Fruit fly (Drosophila melanogaster) whole organism, larva: Measurements from ENCODE around the gene sws.

ENCODE experiments used
- noc ChIP-seq: fragments of 200-800 bp; sonication (Bioruptor generic); optimal IDR thresholded peaks from 3 replicates; lab custom pipeline; 2019; ENCODE audit warnings: missing biosample characterization, mild to moderate bottlenecking, missing genetic modification characterization, moderate library complexity

sws gene

dm6 chrX:7968215-7968799 lies at the start of gene sws:
Gene sws, minus strand, starts transcription at chrX:7968236.
- peak; percentile 20 for TF ChIP-seq noc

dm6 chrX:7995171-7995747 lies 27.2 kb upstream of the sws start, which contains the start of gene Tbh:
Gene Tbh, plus strand, starts transcription at chrX:7995697.
- no peak for TF ChIP-seq noc

- no peak for TF ChIP-seq noc
Observed at dm6 chrX:7986551-7986950, 18.5 kb upstream of the sws start.

dm6 chrX:7980786-7981185 lies 12.8 kb upstream of the sws start:
- TF ChIP-seq noc = no peak

- no peak for TF ChIP-seq noc
Observed at dm6 chrX:7979202-7979601, 11.2 kb upstream of the sws start.

- no peak for TF ChIP-seq noc
Observed at dm6 chrX:7978027-7978426, 10.0 kb upstream of the sws start.

dm6 chrX:7976976-7977834 lies 9.2 kb upstream of the sws start:
- TF ChIP-seq noc = no peak

- no peak for TF ChIP-seq noc
Observed at dm6 chrX:7975516-7976257, 7.7 kb upstream of the sws start.

dm6 chrX:7973325-7973954 lies 5.4 kb upstream of the sws start:
- no peak for TF ChIP-seq noc

- TF ChIP-seq noc = peak; percentile 49
Observed at dm6 chrX:7972363-7972942, 4.4 kb upstream of the sws start.

dm6 chrX:7970396-7970795 lies 2.4 kb upstream of the sws start:
- TF ChIP-seq noc = peak; percentile 48

dm6 chrX:7969188-7969829 lies 1.3 kb upstream of the sws start:
- TF ChIP-seq noc = no peak

dm6 chrX:7967848-7968143 lies 240 bp downstream of the sws start:
- no peak for TF ChIP-seq noc

dm6 chrX:7967052-7967847 lies 786 bp downstream of the sws start:
- TF ChIP-seq noc = no peak
